Fruit fly (Drosophila melanogaster): ENCODE data around the gene Fpgs2.

DNA sequence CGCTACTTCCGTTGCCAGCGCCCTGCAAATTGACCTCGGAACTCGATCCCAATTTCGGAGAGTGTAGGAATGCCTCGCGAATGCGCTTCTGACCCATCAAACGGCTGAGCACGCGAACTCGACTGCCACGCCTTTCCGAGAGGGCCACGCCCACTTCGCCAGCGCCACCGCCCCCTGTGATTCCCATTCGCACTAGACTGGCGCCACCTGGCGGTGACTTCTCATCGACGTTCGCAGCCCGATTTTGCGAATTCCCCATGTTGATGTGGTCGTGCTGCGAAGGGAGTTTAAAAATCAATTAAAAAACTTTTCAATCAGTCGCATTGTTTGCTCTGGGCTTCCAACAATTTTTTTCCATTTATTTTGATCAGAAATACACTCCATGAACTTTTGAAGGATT is 20.8 kb downstream of the Fpgs2 start:
- TF ChIP-seq Hr78 (GFP tag; optimal IDR thresholded peaks at IDR 0.05) (no peak), psq (GFP tag; optimal IDR thresholded peaks at IDR 0.05) (no peak), Jra (GFP tag; optimal IDR thresholded peaks at IDR 0.05) (no peak), OdsH (GFP tag; optimal IDR thresholded peaks at IDR 0.05) (no peak)

Measured in whole organism, wandering third instar larva.